Worm (Caenorhabditis elegans): Measurements from ENCODE around the gene rpc-25.

Gene rpc-25

ce11 chrV:10229222-10229879, 22.9 kb upstream of the rpc-25 start, which contains the start of the genes pyt-1 and fipr-7:
Gene pyt-1, minus strand, starts transcription at chrV:10229322.
Gene fipr-7, plus strand, starts transcription at chrV:10229829.
- TF ChIP-seq ztf-23 (GFP tag; IDR thresholded peaks at IDR 0.05) (no peak), flt-1 (GFP tag; IDR thresholded peaks at IDR 0.05) (no peak), tab-1 (GFP tag; IDR thresholded peaks at IDR 0.05) (no peak)

DNA sequence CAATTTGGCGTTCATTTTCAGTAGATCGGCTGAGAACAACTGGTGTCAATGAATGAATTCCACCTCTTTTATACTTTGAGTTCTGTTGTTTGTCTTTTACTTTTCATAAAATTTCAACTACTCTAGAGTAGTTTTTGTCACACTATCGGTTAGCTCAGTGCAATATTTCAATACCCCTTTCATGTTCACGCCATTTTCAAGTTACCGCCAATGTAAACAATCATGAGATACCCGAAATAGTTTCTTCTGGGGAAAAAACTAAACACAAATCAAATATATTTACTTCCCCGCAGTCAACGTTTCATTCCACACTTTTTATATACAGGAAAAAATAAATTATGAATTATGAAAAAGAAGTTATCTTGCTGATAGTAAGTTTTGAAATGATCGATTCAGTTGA, 22.0 kb upstream of the rpc-25 start, which contains the start of gene fipr-4:
Gene fipr-4, minus strand, starts transcription at position 101 of the 400 bp plus-strand sequence.
- TF ChIP-seq flt-1 (GFP tag; IDR thresholded peaks at IDR 0.05), result no peak
- TF ChIP-seq cog-1 (tag; optimal IDR thresholded peaks at IDR 0.05), result no peak
- no peak for TF ChIP-seq ref-1 (GFP tag; conservative IDR thresholded peaks at IDR 0.05)
- no peak for TF ChIP-seq ztf-23 (GFP tag; IDR thresholded peaks at IDR 0.05)
- TF ChIP-seq klf-2 (GFP tag; conservative IDR thresholded peaks at IDR 0.05), result no peak
- TF ChIP-seq tab-1 (GFP tag; IDR thresholded peaks at IDR 0.05), result no peak
- no peak for TF ChIP-seq T22C8.4 (GFP tag; IDR thresholded peaks at IDR 0.05)
- TF ChIP-seq med-1 (GFP tag; optimal IDR thresholded peaks at IDR 0.05; ENCODE audit: insufficient read depth), result no peak
- no peak for TF ChIP-seq ztf-29 (GFP tag; IDR thresholded peaks at IDR 0.05)

- no peak for TF ChIP-seq T22C8.4 (GFP tag; IDR thresholded peaks at IDR 0.05)
- TF ChIP-seq ztf-29 (GFP tag; IDR thresholded peaks at IDR 0.05), result no peak
- TF ChIP-seq med-1 (GFP tag; optimal IDR thresholded peaks at IDR 0.05; ENCODE audit: insufficient read depth), result no peak
- no peak for TF ChIP-seq flt-1 (GFP tag; IDR thresholded peaks at IDR 0.05)
- no peak for TF ChIP-seq tab-1 (GFP tag; IDR thresholded peaks at IDR 0.05)
- no peak for TF ChIP-seq cog-1 (tag; optimal IDR thresholded peaks at IDR 0.05)
- no peak for TF ChIP-seq klf-2 (GFP tag; conservative IDR thresholded peaks at IDR 0.05)
- TF ChIP-seq ztf-23 (GFP tag; IDR thresholded peaks at IDR 0.05), result no peak
These were observed 20.9 kb upstream of the rpc-25 start, which contains the start of gene ttr-19 for ce11 chrV:10227333-10227732. Gene ttr-19, minus strand, starts transcription at chrV:10227433.

DNA sequence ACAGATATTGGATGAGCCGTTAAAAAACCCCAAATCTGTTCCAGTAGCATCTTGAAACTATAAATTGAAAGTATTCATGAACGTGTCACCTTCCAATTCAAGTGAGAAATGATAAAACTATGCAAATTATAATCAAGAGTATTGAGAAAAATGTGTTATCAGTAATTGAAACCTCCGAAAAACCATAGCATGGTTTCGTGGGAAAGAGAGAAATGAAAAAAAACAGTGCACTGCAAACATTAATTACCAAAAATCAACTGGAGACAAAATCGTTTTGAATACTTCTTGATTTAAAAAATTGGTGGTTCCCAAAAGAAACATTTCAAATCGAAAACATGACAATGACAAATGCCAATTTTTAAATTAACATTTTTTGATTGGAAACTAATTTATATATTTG, 19.2 kb upstream of the rpc-25 start, which contains the start of gene daf-36:
Gene daf-36, minus strand, starts transcription at position 101 of the 400 bp plus-strand sequence.
- TF ChIP-seq T22C8.4 (GFP tag; IDR thresholded peaks at IDR 0.05) (no peak), med-1 (GFP tag; optimal IDR thresholded peaks at IDR 0.05; ENCODE audit: insufficient read depth) (no peak), ztf-29 (GFP tag; IDR thresholded peaks at IDR 0.05) (no peak), flt-1 (GFP tag; IDR thresholded peaks at IDR 0.05) (no peak), tab-1 (GFP tag; IDR thresholded peaks at IDR 0.05) (no peak), klf-2 (GFP tag; conservative IDR thresholded peaks at IDR 0.05) (no peak), ref-1 (GFP tag; conservative IDR thresholded peaks at IDR 0.05) (no peak), ztf-23 (GFP tag; IDR thresholded peaks at IDR 0.05) (no peak), cog-1 (tag; optimal IDR thresholded peaks at IDR 0.05) (no peak)

DNA sequence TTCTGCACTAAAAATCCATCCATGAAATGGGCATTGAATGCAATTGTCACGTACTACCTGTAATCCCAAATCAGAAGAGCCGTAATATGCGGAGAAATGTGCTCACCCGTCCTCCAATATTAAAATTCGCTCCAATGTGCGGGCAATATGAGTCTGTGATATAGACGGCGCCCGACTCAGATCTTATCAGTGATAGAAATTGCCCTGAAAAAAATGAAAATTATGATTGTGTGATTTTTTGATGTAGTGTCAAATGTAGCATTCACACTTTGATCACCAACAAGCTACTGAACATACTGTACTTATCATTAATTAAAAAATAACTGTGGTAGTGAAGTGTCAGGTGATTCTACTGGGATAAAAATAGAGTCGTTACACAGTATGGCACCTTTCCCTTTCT, 18.2 kb upstream of the rpc-25 start:
- no peak for TF ChIP-seq ref-1 (GFP tag; conservative IDR thresholded peaks at IDR 0.05)
- TF ChIP-seq cog-1 (tag; optimal IDR thresholded peaks at IDR 0.05), result no peak
- no peak for TF ChIP-seq ztf-23 (GFP tag; IDR thresholded peaks at IDR 0.05)
- TF ChIP-seq flt-1 (GFP tag; IDR thresholded peaks at IDR 0.05), result no peak
- TF ChIP-seq tab-1 (GFP tag; IDR thresholded peaks at IDR 0.05), result no peak
- TF ChIP-seq med-1 (GFP tag; optimal IDR thresholded peaks at IDR 0.05; ENCODE audit: insufficient read depth), result no peak
- no peak for TF ChIP-seq klf-2 (GFP tag; conservative IDR thresholded peaks at IDR 0.05)
- TF ChIP-seq ztf-29 (GFP tag; IDR thresholded peaks at IDR 0.05), result no peak
- no peak for TF ChIP-seq T22C8.4 (GFP tag; IDR thresholded peaks at IDR 0.05)

DNA sequence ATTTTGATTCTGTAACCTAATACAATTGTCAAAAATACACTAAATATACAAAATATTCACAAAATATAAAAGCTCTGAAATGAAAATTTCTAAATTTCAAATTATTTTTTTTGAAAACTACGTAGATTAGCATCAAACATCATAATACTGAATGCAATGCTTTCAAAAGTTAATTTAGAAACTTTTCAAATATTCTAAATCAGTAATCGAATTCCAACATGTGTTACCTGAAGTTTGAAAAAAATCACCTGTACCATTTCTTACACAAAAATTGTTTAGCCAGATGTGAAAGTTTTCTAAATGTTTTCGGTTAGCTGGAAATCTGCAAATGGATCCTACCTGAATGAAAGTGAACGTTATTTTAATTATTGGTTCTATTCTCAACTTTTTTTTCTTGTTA, 15.6 kb upstream of the rpc-25 start, which contains the start of gene C12D8.20:
Gene C12D8.20, plus strand, starts transcription at position 301 of the 400 bp plus-strand sequence.
- TF ChIP-seq flt-1 (GFP tag; IDR thresholded peaks at IDR 0.05), result no peak
- no peak for TF ChIP-seq med-1 (GFP tag; optimal IDR thresholded peaks at IDR 0.05; ENCODE audit: insufficient read depth)
- no peak for TF ChIP-seq T22C8.4 (GFP tag; IDR thresholded peaks at IDR 0.05)
- TF ChIP-seq ztf-29 (GFP tag; IDR thresholded peaks at IDR 0.05), result no peak
- TF ChIP-seq cog-1 (tag; optimal IDR thresholded peaks at IDR 0.05), result no peak
- no peak for TF ChIP-seq ref-1 (GFP tag; conservative IDR thresholded peaks at IDR 0.05)
- no peak for TF ChIP-seq klf-2 (GFP tag; conservative IDR thresholded peaks at IDR 0.05)
- no peak for TF ChIP-seq tab-1 (GFP tag; IDR thresholded peaks at IDR 0.05)
- TF ChIP-seq ztf-23 (GFP tag; IDR thresholded peaks at IDR 0.05), result no peak

DNA sequence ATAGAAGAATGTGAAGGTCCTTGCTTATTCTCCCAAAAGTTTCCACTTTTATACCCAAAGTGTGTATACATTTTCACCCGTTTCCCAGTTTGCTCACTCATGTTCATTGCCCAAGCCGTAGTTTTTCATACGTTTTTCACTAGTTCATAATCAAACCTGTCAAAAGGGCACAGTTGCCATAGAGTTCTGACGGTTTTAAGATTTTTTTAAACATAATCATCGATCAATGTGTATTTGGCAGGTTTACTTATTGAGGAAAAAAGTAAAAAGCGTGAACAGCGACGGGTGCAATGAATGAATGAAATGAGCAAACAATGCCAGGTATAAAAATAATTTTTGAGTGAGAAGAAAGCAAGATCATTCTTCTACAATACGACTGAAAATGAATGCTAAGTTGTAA, 14.9 kb upstream of the rpc-25 start, which contains the start of the genes fipr-5 and fipr-9:
Gene fipr-5, minus strand, starts transcription at position 101 of the 400 bp plus-strand sequence.
Gene fipr-9, plus strand, starts transcription at position 346 of the 400 bp plus-strand sequence.
- no peak for TF ChIP-seq T22C8.4 (GFP tag; IDR thresholded peaks at IDR 0.05)
- TF ChIP-seq ztf-23 (GFP tag; IDR thresholded peaks at IDR 0.05), result no peak
- TF ChIP-seq med-1 (GFP tag; optimal IDR thresholded peaks at IDR 0.05; ENCODE audit: insufficient read depth), result no peak
- TF ChIP-seq klf-2 (GFP tag; conservative IDR thresholded peaks at IDR 0.05), result no peak
- no peak for TF ChIP-seq tab-1 (GFP tag; IDR thresholded peaks at IDR 0.05)
- TF ChIP-seq flt-1 (GFP tag; IDR thresholded peaks at IDR 0.05), result no peak
- no peak for TF ChIP-seq ztf-29 (GFP tag; IDR thresholded peaks at IDR 0.05)
- no peak for TF ChIP-seq ref-1 (GFP tag; conservative IDR thresholded peaks at IDR 0.05)
- no peak for TF ChIP-seq cog-1 (tag; optimal IDR thresholded peaks at IDR 0.05)

DNA sequence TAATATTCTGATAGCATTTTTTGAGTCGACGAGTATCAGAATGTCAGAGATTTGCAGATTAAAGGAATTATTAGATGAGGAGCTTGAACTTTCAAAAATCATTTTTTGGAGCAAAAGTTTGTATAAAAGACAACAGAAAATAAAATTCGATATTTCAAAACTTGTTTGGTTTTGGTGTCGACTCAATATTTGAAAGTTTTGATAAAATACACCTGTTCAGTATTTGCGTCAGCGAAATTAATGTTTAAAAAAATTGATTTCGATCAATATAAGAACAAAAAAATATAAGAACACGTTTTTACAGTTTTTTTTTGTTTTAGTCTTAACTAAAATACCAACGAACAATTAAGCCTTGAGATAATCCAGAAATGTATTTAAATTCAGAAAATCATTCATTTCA, 14.2 kb upstream of the rpc-25 start, which contains the start of gene C12D8.13:
Gene C12D8.13, minus strand, starts transcription at position 101 of the 400 bp plus-strand sequence.
- TF ChIP-seq ztf-23 (GFP tag; IDR thresholded peaks at IDR 0.05) (no peak), T22C8.4 (GFP tag; IDR thresholded peaks at IDR 0.05) (no peak), tab-1 (GFP tag; IDR thresholded peaks at IDR 0.05) (no peak), ref-1 (GFP tag; conservative IDR thresholded peaks at IDR 0.05) (no peak), cog-1 (tag; optimal IDR thresholded peaks at IDR 0.05) (no peak), flt-1 (GFP tag; IDR thresholded peaks at IDR 0.05) (no peak), med-1 (GFP tag; optimal IDR thresholded peaks at IDR 0.05; ENCODE audit: insufficient read depth) (no peak), klf-2 (GFP tag; conservative IDR thresholded peaks at IDR 0.05) (no peak), ztf-29 (GFP tag; IDR thresholded peaks at IDR 0.05) (no peak)

DNA sequence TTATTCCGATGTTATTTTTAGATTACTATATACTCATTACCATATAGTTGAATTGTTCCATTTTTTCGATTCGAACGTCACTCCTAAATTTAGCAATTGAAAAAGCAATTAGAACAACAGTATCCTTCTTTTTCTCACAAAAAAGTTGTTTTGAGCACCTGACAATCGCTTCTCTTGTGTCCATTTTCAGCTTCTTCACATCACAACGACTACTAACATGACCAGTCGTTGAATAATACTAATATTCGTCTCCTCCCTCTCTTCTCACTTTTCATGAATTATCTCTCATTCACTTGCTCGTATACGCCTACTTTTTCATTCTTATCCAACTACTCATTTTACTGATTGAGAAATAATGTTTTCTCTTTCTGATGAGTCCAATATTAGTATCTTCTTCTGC, 10.3 kb upstream of the rpc-25 start, which contains the start of gene ZK856.14:
Gene ZK856.14, plus strand, starts transcription at position 301 of the 400 bp plus-strand sequence.
- TF ChIP-seq T22C8.4 (GFP tag; IDR thresholded peaks at IDR 0.05), result no peak
- no peak for TF ChIP-seq ztf-29 (GFP tag; IDR thresholded peaks at IDR 0.05)
- TF ChIP-seq cog-1 (tag; optimal IDR thresholded peaks at IDR 0.05), result no peak
- TF ChIP-seq med-1 (GFP tag; optimal IDR thresholded peaks at IDR 0.05; ENCODE audit: insufficient read depth), result no peak
- no peak for TF ChIP-seq klf-2 (GFP tag; conservative IDR thresholded peaks at IDR 0.05)
- TF ChIP-seq ztf-23 (GFP tag; IDR thresholded peaks at IDR 0.05), result no peak
- TF ChIP-seq ref-1 (GFP tag; conservative IDR thresholded peaks at IDR 0.05), result no peak
- no peak for TF ChIP-seq tab-1 (GFP tag; IDR thresholded peaks at IDR 0.05)
- TF ChIP-seq flt-1 (GFP tag; IDR thresholded peaks at IDR 0.05), result no peak

All from whole organism, midembryonic.